Fruit fly (Drosophila melanogaster) whole organism, pupa: ENCODE data around the gene CG12517.

Experiments used
- CG10348 ChIP-seq: fragments of 200-800 bp; sonication (Bioruptor generic); IDR thresholded peaks from 2 replicates; pipeline ENCODE4 v1.3.6; 2022; ENCODE audit warnings: missing biosample characterization, missing genetic modification characterization
- CG13204 ChIP-seq: fragments of 200-800 bp; sonication (Bioruptor generic); optimal IDR thresholded peaks from 2 replicates; lab custom pipeline; 2018; ENCODE audit warnings: missing biosample characterization, mild to moderate bottlenecking, missing genetic modification characterization, moderate library complexity
- CG15710 ChIP-seq: fragments of 200-800 bp; sonication (Bioruptor generic); optimal IDR thresholded peaks from 2 replicates; lab custom pipeline; 2018; ENCODE audit warnings: missing biosample characterization, mild to moderate bottlenecking, missing genetic modification characterization, moderate library complexity
- CG17806 ChIP-seq: fragments of 200-800 bp; sonication (Bioruptor generic); optimal IDR thresholded peaks from 2 replicates; lab custom pipeline; 2018; ENCODE audit warnings: missing biosample characterization, mild to moderate bottlenecking, missing genetic modification characterization, moderate library complexity
- CG32121 ChIP-seq: fragments of 200-800 bp; sonication (Bioruptor generic); IDR thresholded peaks from 2 replicates; pipeline ENCODE4 v1.3.6; 2022; ENCODE audit warnings: missing biosample characterization, missing genetic modification characterization
- CG34367 ChIP-seq: fragments of 200-800 bp; sonication (Bioruptor generic); optimal IDR thresholded peaks from 2 replicates; lab custom pipeline; 2018; ENCODE audit warnings: missing biosample characterization, mild to moderate bottlenecking, missing genetic modification characterization
- CG4496 ChIP-seq: fragments of 200-800 bp; sonication (Bioruptor generic); IDR thresholded peaks from 3 replicates; pipeline ENCODE4 v1.3.6; 2022; ENCODE audit warnings: missing biosample characterization, missing genetic modification characterization
- CG8301 ChIP-seq: fragments of 200-800 bp; sonication (Bioruptor generic); optimal IDR thresholded peaks from 2 replicates; lab custom pipeline; 2018; ENCODE audit warnings: missing biosample characterization, mild to moderate bottlenecking, missing genetic modification characterization
- D1 ChIP-seq: fragments of 200-800 bp; sonication (Bioruptor generic); optimal IDR thresholded peaks from 2 replicates; lab custom pipeline; 2018; ENCODE audit warnings: missing biosample characterization, mild to moderate bottlenecking, missing genetic modification characterization, moderate library complexity
- EcR ChIP-seq: fragments of 200-800 bp; sonication (Bioruptor generic); optimal IDR thresholded peaks from 3 replicates; lab custom pipeline; 2019; ENCODE audit warnings: missing biosample characterization, missing genetic modification characterization, mild to moderate bottlenecking, moderate library complexity, missing genetic modification reagents
- Pif1A ChIP-seq: fragments of 200-800 bp; sonication (Bioruptor generic); optimal IDR thresholded peaks from 3 replicates; lab custom pipeline; 2016; ENCODE audit warnings: missing biosample characterization, missing genetic modification characterization
- fd96Ca ChIP-seq: fragments of 200-800 bp; sonication (Bioruptor generic); IDR thresholded peaks from 3 replicates; pipeline ENCODE4 v1.3.6; 2022; ENCODE audit warnings: missing biosample characterization, missing genetic modification characterization

DNA sequence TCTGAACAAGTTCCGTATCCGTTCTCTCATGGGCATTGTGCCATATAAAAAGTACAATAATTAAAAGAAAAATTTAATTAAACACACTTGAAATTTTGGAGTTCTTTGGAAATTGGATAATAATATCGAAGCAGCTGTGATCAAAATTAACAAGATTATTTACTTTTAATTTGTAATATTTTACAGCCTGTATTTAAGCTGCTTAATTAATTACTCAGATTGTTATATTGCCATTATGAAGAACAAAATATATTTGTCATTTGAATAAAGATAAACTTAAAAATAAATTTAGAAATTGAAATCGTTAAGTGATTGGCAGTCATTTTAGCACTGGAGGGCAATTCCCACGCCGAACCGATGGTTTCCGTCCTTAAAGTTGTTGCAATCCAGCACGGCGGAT is 24.4 kb upstream of the CG12517 start, which contains the start of the genes CG17139 and CG17140:
- no peak for TF ChIP-seq EcR (GFP tag; lab: Kevin White, UChicago)
- TF ChIP-seq CG17806 (tag; lab: Kevin White, UChicago): no peak
- TF ChIP-seq CG32121 (GFP tag; lab: Robert Waterston, UW): no peak
- TF ChIP-seq CG34367 (tag; lab: Kevin White, UChicago): no peak
- no peak for TF ChIP-seq CG15710 (tag; lab: Kevin White, UChicago)
- TF ChIP-seq CG4496 (GFP tag; lab: Robert Waterston, UW): no peak
- TF ChIP-seq CG13204 (GFP tag; lab: Kevin White, UChicago): no peak
- TF ChIP-seq D1: no peak
- no peak for TF ChIP-seq fd96Ca
- no peak for TF ChIP-seq Pif1A (GFP tag; lab: Kevin White, UChicago)
- TF ChIP-seq CG10348: no peak
- TF ChIP-seq CG8301 (tag; lab: Kevin White, UChicago): no peak
